Fruit fly (Drosophila melanogaster) whole organism, prepupa: ENCODE measurements around the gene CG15446.

Experiments
- Blimp-1 ChIP-seq: fragments of 200-800 bp; sonication (Bioruptor generic); optimal IDR thresholded peaks from 3 replicates; lab custom pipeline; 2017; ENCODE audit warnings: missing biosample characterization, missing genetic modification characterization, mild to moderate bottlenecking, moderate library complexity, missing genetic modification reagents
- CG10631 ChIP-seq: fragments of 200-800 bp; sonication (Bioruptor generic); optimal IDR thresholded peaks from 2 replicates; lab custom pipeline; 2016; ENCODE audit warnings: missing biosample characterization, missing genetic modification characterization
- CG10669 ChIP-seq: fragments of 200-800 bp; sonication (Bioruptor generic); optimal IDR thresholded peaks from 3 replicates; lab custom pipeline; 2018; ENCODE audit warnings: missing biosample characterization, mild to moderate bottlenecking, missing genetic modification characterization, moderate library complexity
- CG11294 ChIP-seq: fragments of 200-800 bp; sonication (Bioruptor generic); IDR thresholded peaks from 2 replicates; pipeline ENCODE4 v1.3.6; 2022; ENCODE audit warnings: missing biosample characterization, missing genetic modification characterization
- CG11762 ChIP-seq: fragments of 200-800 bp; sonication (Bioruptor generic); optimal IDR thresholded peaks from 3 replicates; lab custom pipeline; 2016; ENCODE audit warnings: missing biosample characterization, missing genetic modification characterization; ENCODE audit not compliant: insufficient read depth
- CG1621 ChIP-seq: fragments of 200-800 bp; sonication (Bioruptor generic); optimal IDR thresholded peaks from 3 replicates; lab custom pipeline; 2018; ENCODE audit warnings: missing biosample characterization, mild to moderate bottlenecking, missing genetic modification characterization
- CG16779 ChIP-seq: fragments of 200-800 bp; sonication (Bioruptor generic); optimal IDR thresholded peaks from 3 replicates; lab custom pipeline; 2017; ENCODE audit warnings: missing biosample characterization, mild to moderate bottlenecking, missing genetic modification characterization
- CG3032 ChIP-seq: fragments of 200-800 bp; optimal IDR thresholded peaks from 2 replicates; lab custom pipeline; 2019; ENCODE audit warnings: missing biosample characterization, mild to moderate bottlenecking, missing genetic modification characterization, moderate library complexity
- CG31627 ChIP-seq: fragments of 200-800 bp; sonication (Bioruptor generic); optimal IDR thresholded peaks from 3 replicates; lab custom pipeline; 2016; ENCODE audit warnings: missing biosample characterization, missing genetic modification characterization
- CG32006 ChIP-seq: fragments of 200-800 bp; sonication (Bioruptor generic); optimal IDR thresholded peaks from 3 replicates; lab custom pipeline; 2017; ENCODE audit warnings: missing biosample characterization, mild to moderate bottlenecking, missing genetic modification characterization
- CG34406 ChIP-seq: fragments of 200-800 bp; sonication (Bioruptor generic); optimal IDR thresholded peaks from 3 replicates; lab custom pipeline; 2016; ENCODE audit warnings: missing biosample characterization, missing genetic modification characterization
- CG3919 ChIP-seq: fragments of 200-800 bp; sonication (Bioruptor generic); optimal IDR thresholded peaks from 3 replicates; lab custom pipeline; 2016; ENCODE audit warnings: missing biosample characterization, missing genetic modification characterization
- CG6163 ChIP-seq: fragments of 200-800 bp; sonication (Bioruptor generic); IDR thresholded peaks from 3 replicates; pipeline ENCODE4 v1.3.6; 2022; ENCODE audit warnings: missing biosample characterization, missing genetic modification characterization
- CG6792 ChIP-seq: fragments of 200-800 bp; sonication (Bioruptor generic); optimal IDR thresholded peaks from 3 replicates; lab custom pipeline; 2016; ENCODE audit warnings: missing biosample characterization, missing genetic modification characterization
- CG6808 ChIP-seq: fragments of 200-800 bp; sonication (Bioruptor generic); optimal IDR thresholded peaks from 3 replicates; lab custom pipeline; 2017; ENCODE audit warnings: missing biosample characterization, missing genetic modification characterization, mild to moderate bottlenecking, moderate library complexity, missing genetic modification reagents
- CG6854 ChIP-seq: fragments of 200-800 bp; sonication (Bioruptor generic); optimal IDR thresholded peaks from 2 replicates; lab custom pipeline; 2017; ENCODE audit warnings: missing biosample characterization, mild to moderate bottlenecking, missing genetic modification characterization
- CG8319 ChIP-seq: fragments of 200-800 bp; sonication (Bioruptor generic); optimal IDR thresholded peaks from 3 replicates; lab custom pipeline; 2016; ENCODE audit warnings: missing biosample characterization, missing genetic modification characterization
- CG9139 ChIP-seq: fragments of 200-800 bp; sonication (Bioruptor generic); optimal IDR thresholded peaks from 3 replicates; lab custom pipeline; 2017; ENCODE audit warnings: missing biosample characterization, mild to moderate bottlenecking, missing genetic modification characterization
- Eip75B ChIP-seq: fragments of 200-800 bp; sonication (Bioruptor generic); optimal IDR thresholded peaks from 3 replicates; lab custom pipeline; 2016; ENCODE audit warnings: missing biosample characterization, missing genetic modification characterization
- Eip78C ChIP-seq: fragments of 200-800 bp; sonication (Bioruptor generic); peaks from one replicate; lab custom pipeline; 2016; ENCODE audit warnings: missing biosample characterization, missing genetic modification characterization
- Eip93F ChIP-seq: fragments of 200-800 bp; sonication (Bioruptor generic); optimal IDR thresholded peaks from 2 replicates; lab custom pipeline; 2016; ENCODE audit warnings: missing biosample characterization, mild to moderate bottlenecking, missing genetic modification characterization
- Ets21C ChIP-seq: fragments of 200-800 bp; sonication (Bioruptor generic); optimal IDR thresholded peaks from 3 replicates; lab custom pipeline; 2016; ENCODE audit warnings: missing biosample characterization, missing genetic modification characterization
- Ets96B ChIP-seq: fragments of 200-800 bp; optimal IDR thresholded peaks from 2 replicates; lab custom pipeline; 2019; ENCODE audit warnings: missing biosample characterization, mild to moderate bottlenecking, missing genetic modification characterization, moderate library complexity
- Gug ChIP-seq: fragments of 200-800 bp; sonication (Bioruptor generic); IDR thresholded peaks from 2 replicates; pipeline ENCODE4 v1.3.6; 2022; ENCODE audit warnings: missing biosample characterization, missing genetic modification characterization
- Hr38 ChIP-seq: sonication (Bioruptor generic); optimal IDR thresholded peaks from 2 replicates; lab custom pipeline; 2016; ENCODE audit warnings: missing biosample characterization, missing genetic modification characterization
- Lpt ChIP-seq: fragments of 200-800 bp; sonication (Bioruptor generic); optimal IDR thresholded peaks from 3 replicates; lab custom pipeline; 2016; ENCODE audit warnings: missing biosample characterization, missing genetic modification characterization
- Met ChIP-seq: fragments of 200-800 bp; sonication (Bioruptor generic); optimal IDR thresholded peaks from 3 replicates; lab custom pipeline; 2016; ENCODE audit warnings: missing biosample characterization, missing genetic modification characterization
- Smox ChIP-seq: fragments of 200-800 bp; sonication (Bioruptor generic); optimal IDR thresholded peaks from 3 replicates; lab custom pipeline; 2016; ENCODE audit warnings: missing biosample characterization, missing genetic modification characterization
- Sox102F ChIP-seq: fragments of 200-800 bp; sonication (Bioruptor generic); optimal IDR thresholded peaks from 2 replicates; lab custom pipeline; 2016; ENCODE audit warnings: missing biosample characterization, mild to moderate bottlenecking, missing genetic modification characterization
- Sox14 ChIP-seq: fragments of 200-800 bp; sonication (Bioruptor generic); optimal IDR thresholded peaks from 3 replicates; lab custom pipeline; 2016; ENCODE audit warnings: missing biosample characterization, missing genetic modification characterization
- Sox15 ChIP-seq: fragments of 200-800 bp; sonication (Bioruptor generic); optimal IDR thresholded peaks from 3 replicates; lab custom pipeline; 2016; ENCODE audit warnings: missing biosample characterization, missing genetic modification characterization
- achi ChIP-seq: fragments of 200-800 bp; sonication (Bioruptor generic); optimal IDR thresholded peaks from 3 replicates; lab custom pipeline; 2016; ENCODE audit warnings: missing biosample characterization, missing genetic modification characterization
- acj6 ChIP-seq: fragments of 200-800 bp; sonication (Bioruptor generic); optimal IDR thresholded peaks from 3 replicates; lab custom pipeline; 2016; ENCODE audit warnings: missing biosample characterization, missing genetic modification characterization
- cyc ChIP-seq: fragments of 200-800 bp; sonication (Bioruptor generic); optimal IDR thresholded peaks from 3 replicates; lab custom pipeline; 2016; ENCODE audit warnings: missing biosample characterization, missing genetic modification characterization
- dsx ChIP-seq: fragments of 200-800 bp; optimal IDR thresholded peaks from 3 replicates; lab custom pipeline; 2019; ENCODE audit warnings: missing biosample characterization, mild to moderate bottlenecking, missing genetic modification characterization, moderate library complexity; ENCODE audit not compliant: poor library complexity, severe bottlenecking
- eg ChIP-seq: fragments of 200-800 bp; sonication (Bioruptor generic); IDR thresholded peaks from 3 replicates; pipeline ENCODE4 v1.3.6; 2022; ENCODE audit warnings: missing biosample characterization, missing genetic modification characterization
- esn ChIP-seq: fragments of 200-800 bp; sonication (Bioruptor generic); optimal IDR thresholded peaks from 2 replicates; lab custom pipeline; 2016; ENCODE audit warnings: missing biosample characterization, mild to moderate bottlenecking, missing genetic modification characterization, moderate library complexity
- fd59A ChIP-seq: fragments of 200-800 bp; sonication (Bioruptor generic); optimal IDR thresholded peaks from 2 replicates; lab custom pipeline; 2017; ENCODE audit warnings: missing biosample characterization, mild to moderate bottlenecking, missing genetic modification characterization, missing genetic modification reagents
- fd85E ChIP-seq: fragments of 200-800 bp; sonication (Bioruptor generic); optimal IDR thresholded peaks from 3 replicates; lab custom pipeline; 2016; ENCODE audit warnings: missing biosample characterization, missing genetic modification characterization
- lz ChIP-seq: fragments of 200-800 bp; sonication (Bioruptor generic); optimal IDR thresholded peaks from 3 replicates; lab custom pipeline; 2016; ENCODE audit warnings: missing biosample characterization, missing genetic modification characterization
- net ChIP-seq: fragments of 200-800 bp; sonication (Bioruptor generic); optimal IDR thresholded peaks from 3 replicates; lab custom pipeline; 2016; ENCODE audit warnings: missing biosample characterization, missing genetic modification characterization
- pdm3 ChIP-seq: fragments of 200-800 bp; sonication (Bioruptor generic); optimal IDR thresholded peaks from 3 replicates; lab custom pipeline; 2016; ENCODE audit warnings: missing biosample characterization, missing genetic modification characterization
- salr ChIP-seq, 2 experiments: fragments of 200-800 bp; sonication (Bioruptor generic); optimal IDR thresholded peaks; 3 replicates each; lab custom pipeline; 2016 to 2018; ENCODE audit warnings: missing biosample characterization in 2 of 2, missing genetic modification characterization in 2 of 2, mild to moderate bottlenecking in 1 of 2
- spab ChIP-seq: fragments of 200-800 bp; sonication (Bioruptor generic); optimal IDR thresholded peaks from 2 replicates; lab custom pipeline; 2017; ENCODE audit warnings: missing biosample characterization, mild to moderate bottlenecking, missing genetic modification characterization, missing genetic modification reagents
- svp ChIP-seq: fragments of 200-800 bp; sonication (Bioruptor generic); peaks from one replicate; lab custom pipeline; 2016; ENCODE audit warnings: missing biosample characterization, missing genetic modification characterization
- topi ChIP-seq: fragments of 200-800 bp; sonication (Bioruptor generic); optimal IDR thresholded peaks from 3 replicates; lab custom pipeline; 2016; ENCODE audit warnings: missing biosample characterization, missing genetic modification characterization
- vri ChIP-seq: fragments of 200-800 bp; sonication (Bioruptor generic); optimal IDR thresholded peaks from 3 replicates; lab custom pipeline; 2016; ENCODE audit warnings: missing biosample characterization, mild to moderate bottlenecking, missing genetic modification characterization

The CG15446 gene

DNA sequence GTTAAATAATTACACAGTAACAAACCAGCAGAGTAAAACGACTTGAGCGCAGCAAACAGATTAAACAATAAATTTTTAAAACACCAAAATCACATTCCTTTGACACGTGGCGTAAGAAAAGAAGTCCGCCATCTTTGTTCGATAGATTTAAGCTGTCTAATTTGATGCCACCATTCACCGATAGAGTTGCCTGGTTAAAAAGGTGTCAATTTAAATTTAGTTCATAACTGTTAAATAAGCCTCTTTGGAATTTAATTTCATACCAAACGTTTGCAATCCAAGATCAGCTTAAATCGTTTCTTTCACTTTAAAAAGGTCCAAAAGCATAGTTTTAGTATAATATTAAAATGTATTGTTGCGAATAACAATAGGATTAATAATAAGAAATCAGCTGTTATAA, at the start of gene CG15446:
Gene CG15446 (minus strand): TSS at position 101 of the 400 bp plus-strand sequence.
- TF ChIP-seq esn (no peak), net (no peak), CG11294 (no peak), CG32006 (GFP tag; lab: Kevin White, UChicago) (no peak), CG3919 (GFP tag; lab: Kevin White, UChicago) (no peak), Sox102F (GFP tag; lab: Kevin White, UChicago) (no peak), Ets21C (GFP tag; lab: Kevin White, UChicago) (no peak), CG6792 (no peak), Blimp-1 (GFP tag; lab: Kevin White, UChicago) (no peak)

DNA sequence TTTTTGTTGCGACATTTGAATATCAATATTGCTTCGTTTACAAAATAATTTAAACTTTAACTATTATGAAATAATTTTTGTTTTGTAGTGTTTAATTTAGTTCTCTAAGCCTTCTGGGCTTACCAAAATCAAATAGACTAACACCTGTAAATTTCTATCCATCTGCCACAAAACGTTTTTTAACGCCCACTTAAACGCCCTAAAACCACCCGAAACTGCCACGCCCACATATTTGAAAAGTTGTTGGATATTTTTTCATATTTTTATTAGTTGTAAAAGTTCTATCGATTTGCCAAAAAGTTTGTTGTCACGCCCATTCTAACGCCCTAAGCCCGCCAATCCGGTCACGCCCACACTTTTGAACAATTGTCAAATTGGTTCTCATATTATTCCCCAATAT, 44.9 kb upstream of the CG15446 start, which contains the start of gene CG45154:
Gene CG45154 (minus strand): TSS at position 101 of the 400 bp plus-strand sequence.
- TF ChIP-seq CG10631 (GFP tag; lab: Kevin White, UChicago) = no peak
- TF ChIP-seq CG8319 (GFP tag; lab: Kevin White, UChicago) = no peak
- TF ChIP-seq eg (GFP tag; lab: Robert Waterston, UW) = no peak
- TF ChIP-seq CG6854 (GFP tag; lab: Kevin White, UChicago) = no peak
- TF ChIP-seq CG10669 (GFP tag; lab: Kevin White, UChicago) = no peak
- no peak for TF ChIP-seq Sox102F (GFP tag; lab: Kevin White, UChicago)
- TF ChIP-seq spab (GFP tag; lab: Kevin White, UChicago) = no peak
- no peak for TF ChIP-seq fd59A (GFP tag; lab: Kevin White, UChicago)
- no peak for TF ChIP-seq vri (GFP tag; lab: Kevin White, UChicago)

DNA sequence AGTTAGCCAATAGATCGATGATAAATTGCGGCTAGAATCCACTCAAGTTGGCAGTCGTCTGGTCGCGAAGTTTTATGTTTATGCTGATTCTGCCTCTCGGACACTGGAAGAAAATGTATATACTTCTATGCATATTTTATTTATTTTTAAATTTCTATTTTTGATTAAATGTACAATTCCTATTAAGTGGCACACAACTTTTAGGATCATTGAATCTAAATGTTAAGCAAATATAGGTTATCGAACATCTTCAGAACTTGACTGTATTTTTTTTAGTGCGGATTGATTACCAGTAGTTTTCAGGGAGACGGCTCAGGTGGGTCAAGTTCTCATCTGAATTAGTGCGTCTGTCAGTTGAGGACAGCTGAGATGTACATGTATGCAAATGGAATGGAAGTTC, 25.3 kb upstream of the CG15446 start:
- TF ChIP-seq CG32006 (GFP tag; lab: Kevin White, UChicago) = peak; percentile 9
- TF ChIP-seq CG3919 (GFP tag; lab: Kevin White, UChicago) = peak; percentile 50
- TF ChIP-seq cyc (GFP tag; lab: Kevin White, UChicago) = no peak
- peak; percentile 57 for TF ChIP-seq svp
- TF ChIP-seq dsx = peak; percentile 63
- peak; percentile 41 for TF ChIP-seq Eip75B
- no peak for TF ChIP-seq fd85E (GFP tag; lab: Kevin White, UChicago)
- peak; percentile 33 for TF ChIP-seq net
- TF ChIP-seq Gug (GFP tag; lab: Robert Waterston, UW) = no peak
- peak; percentile 70 for TF ChIP-seq CG10669 (GFP tag; lab: Kevin White, UChicago)
- no peak for TF ChIP-seq Lpt (GFP tag; lab: Kevin White, UChicago)
- TF ChIP-seq CG6808 = peak; percentile 55
- TF ChIP-seq CG8319 (GFP tag; lab: Kevin White, UChicago) = no peak
- TF ChIP-seq Met (GFP tag; lab: Kevin White, UChicago) = peak; percentile 25
- peak; percentile 86 for TF ChIP-seq Eip78C (GFP tag; lab: Kevin White, UChicago)
- no peak for TF ChIP-seq lz (GFP tag; lab: Kevin White, UChicago)
- peak; percentile 1 for TF ChIP-seq CG16779
- TF ChIP-seq CG31627 = no peak
- no peak for TF ChIP-seq Ets21C (GFP tag; lab: Kevin White, UChicago)
- peak; percentile 18 for TF ChIP-seq CG11762 (GFP tag; lab: Kevin White, UChicago)
- peak; percentile 68 for TF ChIP-seq CG3032
- TF ChIP-seq Hr38 = no peak
- TF ChIP-seq achi = peak; percentile 52
- peak; percentile 12 for TF ChIP-seq topi (GFP tag; lab: Kevin White, UChicago)
- TF ChIP-seq CG34406 (GFP tag; lab: Kevin White, UChicago) = peak; percentile 36
- no peak; the same call in 1 of the 3 replicates for TF ChIP-seq CG6163 (GFP tag; lab: Robert Waterston, UW)
- TF ChIP-seq CG11294 = peak; percentile 14; the same call in 1 of the 2 replicates
- TF ChIP-seq Eip93F (GFP tag; lab: Kevin White, UChicago) = no peak
- peak in 1 of 2 experiments; percentile 39 for TF ChIP-seq salr (GFP tag; optimal IDR thresholded peaks at IDR 0.05; lab: Kevin White, UChicago)
- TF ChIP-seq Sox102F (GFP tag; lab: Kevin White, UChicago) = no peak
- peak; percentile 8 for TF ChIP-seq Sox14 (GFP tag; lab: Kevin White, UChicago)
- TF ChIP-seq CG6854 (GFP tag; lab: Kevin White, UChicago) = no peak
- TF ChIP-seq Sox15 (GFP tag; lab: Kevin White, UChicago) = no peak
- TF ChIP-seq Smox (GFP tag; lab: Kevin White, UChicago) = no peak
- peak; percentile 72 for TF ChIP-seq Ets96B (tag; lab: Kevin White, UChicago)
- peak; percentile 52 for TF ChIP-seq CG9139 (GFP tag; lab: Kevin White, UChicago)
- peak; percentile 55 for TF ChIP-seq CG1621 (tag; lab: Kevin White, UChicago)
- TF ChIP-seq acj6 (GFP tag; lab: Kevin White, UChicago) = peak; percentile 54
- TF ChIP-seq pdm3 (GFP tag; lab: Kevin White, UChicago) = peak; percentile 40
